Worm (Caenorhabditis elegans) whole organism, dauer: ENCODE results near the gene VM106R.1.

Experiments used
- unc-62 ChIP-seq: sonication (generic microtip); optimal IDR thresholded peaks from 2 replicates; lab custom pipeline; 2017; ENCODE audit warnings: missing biosample characterization, missing genetic modification reagents, missing genetic modification characterization

VM106R.1 gene

DNA sequence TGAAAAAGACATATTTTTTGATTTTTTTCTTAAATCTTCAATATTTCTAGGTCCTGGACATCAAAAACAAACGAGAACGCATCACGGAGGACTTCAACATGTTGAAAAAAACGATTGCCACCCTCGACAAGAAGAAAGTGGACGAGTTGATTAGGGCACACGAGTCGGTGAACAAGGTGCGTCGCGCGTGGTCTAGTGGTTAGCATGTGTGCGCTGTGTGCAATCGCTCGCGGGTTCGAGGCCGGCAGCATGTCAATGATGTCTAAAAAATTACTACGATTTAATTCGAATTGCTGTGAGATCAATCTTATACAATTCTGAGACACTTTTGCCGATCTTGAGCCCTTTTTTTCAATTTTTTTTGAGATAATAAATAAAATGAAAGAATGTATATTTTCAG is 11.1 kb upstream of the VM106R.1 start:
- no peak for TF ChIP-seq unc-62 (GFP tag; lab: Kevin White, UChicago)

DNA sequence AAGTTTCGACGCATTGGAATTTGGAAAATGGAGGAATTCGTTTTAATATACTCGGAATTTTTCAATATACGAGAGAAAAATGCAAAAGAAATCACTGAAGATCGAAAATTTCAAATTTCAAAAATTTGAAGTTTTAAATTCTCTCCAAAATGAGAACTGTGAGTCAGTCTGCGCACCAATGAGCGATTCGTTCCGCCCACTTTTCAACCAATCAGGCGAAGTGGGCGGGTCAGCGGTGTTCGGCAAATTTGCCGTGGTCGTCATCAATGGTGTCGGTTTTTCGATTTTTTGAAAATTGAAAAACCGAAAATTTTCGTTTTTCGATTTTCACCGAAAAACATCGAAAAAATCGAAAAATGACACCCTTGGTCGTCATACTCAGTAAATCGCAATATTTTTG is 9.6 kb upstream of the VM106R.1 start:
- no peak for TF ChIP-seq unc-62 (GFP tag; lab: Kevin White, UChicago)

DNA sequence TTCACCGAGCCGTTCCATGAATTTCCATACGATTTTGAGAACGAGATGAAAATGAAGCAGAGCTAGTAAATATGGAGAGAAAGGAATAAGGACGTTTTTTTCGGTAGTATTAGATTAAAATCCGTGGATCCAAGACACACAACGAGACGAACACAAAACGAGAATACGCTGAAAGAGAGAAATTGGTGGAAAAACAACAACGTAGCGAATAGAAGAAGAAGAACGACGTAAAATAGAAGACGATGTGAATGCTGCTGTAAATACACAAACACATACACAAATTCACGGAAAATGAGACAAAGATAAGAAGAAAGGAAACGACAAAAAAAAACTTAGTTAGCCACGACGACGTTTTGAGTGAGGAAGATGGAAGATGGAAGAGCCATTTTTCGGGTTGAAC is 5.7 kb upstream of the VM106R.1 start:
- TF ChIP-seq unc-62 (GFP tag; lab: Kevin White, UChicago) = no peak

DNA sequence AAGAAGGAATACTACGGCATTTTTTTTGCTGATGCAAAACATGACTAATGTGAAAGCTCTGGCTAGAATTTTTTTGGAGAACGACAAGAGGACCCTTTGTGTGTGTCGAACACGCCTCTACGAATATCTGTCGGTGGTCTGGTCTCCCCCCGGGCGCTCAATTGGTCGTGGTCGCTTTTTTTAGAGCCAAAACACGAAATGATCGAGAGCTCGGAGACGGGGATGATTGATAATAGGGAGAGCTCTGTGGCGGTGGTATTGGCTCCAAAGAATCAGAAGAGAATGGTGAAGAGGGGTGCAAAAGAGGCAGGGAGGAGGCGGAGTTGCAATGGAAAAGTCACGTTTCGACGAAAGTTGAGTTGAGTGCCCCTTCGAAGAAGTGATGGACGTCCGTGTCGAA is 591 bp upstream of the VM106R.1 start:
- no peak for TF ChIP-seq unc-62 (GFP tag; lab: Kevin White, UChicago)

DNA sequence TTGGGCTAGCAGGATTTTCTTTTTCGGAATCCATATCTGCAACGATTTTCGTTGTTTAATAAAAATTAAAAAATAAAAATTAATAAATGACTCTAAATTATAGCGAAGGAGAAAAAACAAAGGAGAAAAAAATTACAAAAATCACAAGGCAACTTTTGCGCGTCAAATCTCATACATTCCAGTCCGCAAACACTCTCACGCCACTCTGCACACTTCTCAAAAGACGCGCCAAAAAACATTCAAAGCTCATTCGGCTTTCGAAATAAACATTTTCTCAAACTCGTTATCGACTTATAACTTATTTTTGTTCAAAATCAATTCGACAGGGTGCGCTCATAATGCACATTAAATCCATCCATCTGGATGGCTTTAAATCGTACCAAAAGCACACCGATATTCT is 4.9 kb downstream of the VM106R.1 start, which contains the start of the genes R06F6.12 and mix-1:
TSS of gene R06F6.12 (minus strand) at position 36 of the 400 bp plus-strand sequence.
TSS of gene mix-1 (plus strand) at position 201 of the 400 bp plus-strand sequence.
- no peak for TF ChIP-seq unc-62 (GFP tag; lab: Kevin White, UChicago)

DNA sequence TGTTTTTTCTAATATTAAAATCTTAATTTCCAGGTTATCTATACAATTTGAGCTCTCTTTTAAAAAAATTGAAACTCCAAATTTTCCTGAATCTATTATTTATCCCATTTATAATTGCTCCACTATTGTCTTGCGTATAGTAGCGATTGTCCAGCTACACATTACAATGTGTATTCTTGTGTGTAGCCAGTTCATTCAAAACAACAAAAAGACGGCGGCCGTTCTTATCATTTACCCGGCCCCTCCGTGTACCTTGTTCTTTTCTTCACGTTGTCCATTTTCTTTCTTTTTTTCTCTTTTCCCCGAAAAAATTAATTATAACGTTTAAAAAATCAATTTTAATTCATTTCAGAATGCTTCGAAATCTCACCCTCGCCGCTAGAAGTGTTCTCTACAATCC is 8.3 kb downstream of the VM106R.1 start, which contains the start of gene ech-4:
TSS of gene ech-4 (plus strand) at position 353 of the 400 bp plus-strand sequence.
- no peak for TF ChIP-seq unc-62 (GFP tag; lab: Kevin White, UChicago)

DNA sequence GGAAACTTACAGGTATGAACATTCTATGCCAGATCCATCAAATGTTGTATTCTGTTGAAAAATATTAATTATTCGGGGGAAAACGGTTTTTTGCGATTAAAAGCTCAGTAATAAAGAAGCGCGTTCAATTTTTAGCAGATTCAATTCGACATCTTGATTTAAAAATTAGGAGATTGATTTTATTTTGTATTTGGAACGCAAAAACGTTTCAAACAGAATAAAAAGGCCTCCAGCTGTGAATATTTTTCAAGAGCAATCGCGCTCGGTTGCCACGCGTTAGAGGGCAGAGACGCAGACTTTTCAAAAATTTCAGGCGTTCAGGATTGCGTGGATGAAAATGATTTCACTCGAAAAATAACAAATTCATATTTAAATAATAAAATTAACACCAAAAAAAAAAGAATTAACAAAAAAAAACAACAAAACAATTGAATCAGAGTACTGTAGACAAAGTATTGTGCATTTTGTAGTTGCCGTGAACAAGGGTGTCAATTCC is 9.0 kb downstream of the VM106R.1 start, which contains the start of gene R06F6.8:
TSS of gene R06F6.8 (minus strand) at position 51 of the 496 bp plus-strand sequence.
- no peak for TF ChIP-seq unc-62 (GFP tag; lab: Kevin White, UChicago)

DNA sequence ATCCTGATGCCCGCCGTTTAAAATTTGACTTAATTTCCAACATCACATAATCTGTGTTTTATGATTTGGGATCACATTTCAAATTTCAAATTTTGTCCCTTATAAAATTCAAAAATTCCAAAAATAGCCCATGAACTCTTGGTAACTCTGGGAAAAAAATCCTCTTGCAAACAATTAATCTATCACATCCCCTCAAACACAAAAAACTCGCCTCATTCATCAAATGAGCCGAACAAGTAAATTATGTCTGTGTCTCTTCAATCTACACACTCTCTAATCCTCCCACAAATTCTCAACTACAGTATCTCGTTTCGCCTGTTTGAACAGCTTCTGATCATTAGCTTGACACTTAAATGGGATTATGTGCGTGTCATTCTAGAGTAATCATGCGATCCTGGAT is 18.3 kb downstream of the VM106R.1 start, which contains the start of gene msrp-7:
TSS of gene msrp-7 (plus strand) at position 301 of the 400 bp plus-strand sequence.
- no peak for TF ChIP-seq unc-62 (GFP tag; lab: Kevin White, UChicago)

DNA sequence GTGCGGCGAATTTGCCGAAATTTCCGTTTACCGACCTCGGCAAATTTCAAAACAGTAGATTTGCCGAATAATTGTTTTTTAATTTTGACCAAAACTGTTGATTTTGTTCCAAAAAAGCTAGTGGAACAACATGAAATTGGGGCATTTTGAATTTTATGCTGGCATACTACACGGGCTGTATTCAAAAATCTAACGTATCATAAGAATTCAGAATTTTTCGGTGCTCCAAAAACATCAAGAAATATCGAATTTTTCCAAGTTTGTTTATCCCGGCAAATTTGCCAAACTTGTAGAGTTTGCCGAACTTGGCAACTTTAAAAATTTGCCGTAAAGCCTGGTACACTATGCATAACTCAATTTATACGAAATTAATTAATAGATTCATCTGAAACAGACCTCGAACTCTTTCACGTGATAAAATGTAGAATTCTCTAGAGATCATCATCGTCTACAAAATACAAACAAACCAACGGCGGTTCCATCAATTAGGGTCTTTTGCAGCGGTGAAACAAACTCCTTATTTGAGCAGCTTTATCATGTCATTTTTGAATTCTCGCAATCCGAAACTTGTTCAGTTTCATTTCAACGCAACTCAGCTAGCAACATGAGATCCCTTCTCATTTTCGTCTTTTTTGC is 20.2 kb downstream of the VM106R.1 start, which contains the start of gene R06F6.14:
TSS of gene R06F6.14 (plus strand) at position 586 of the 636 bp plus-strand sequence.
- TF ChIP-seq unc-62 (GFP tag; lab: Kevin White, UChicago) = no peak

DNA sequence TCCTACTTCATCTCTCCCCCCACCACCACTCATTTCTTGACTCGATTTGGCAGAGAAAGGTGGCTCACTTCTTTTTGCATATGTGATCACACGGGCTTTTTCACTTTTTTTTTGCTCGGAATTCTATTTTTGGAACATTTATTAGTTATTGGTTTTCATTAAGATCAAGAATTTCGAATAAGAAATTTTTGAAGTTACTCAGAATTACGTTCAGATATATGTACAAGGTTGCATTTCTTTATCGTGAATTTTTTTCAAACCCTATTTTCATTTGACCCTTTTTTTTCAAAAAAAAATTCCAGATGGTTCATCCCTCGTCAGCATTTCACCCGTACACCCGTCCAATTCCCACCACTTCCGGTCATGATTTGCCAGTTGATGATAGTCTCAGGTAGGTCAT is 23.5 kb downstream of the VM106R.1 start, which contains the start of gene ceh-62:
TSS of gene ceh-62 (plus strand) at position 301 of the 400 bp plus-strand sequence.
- TF ChIP-seq unc-62 (GFP tag; lab: Kevin White, UChicago) = no peak

DNA sequence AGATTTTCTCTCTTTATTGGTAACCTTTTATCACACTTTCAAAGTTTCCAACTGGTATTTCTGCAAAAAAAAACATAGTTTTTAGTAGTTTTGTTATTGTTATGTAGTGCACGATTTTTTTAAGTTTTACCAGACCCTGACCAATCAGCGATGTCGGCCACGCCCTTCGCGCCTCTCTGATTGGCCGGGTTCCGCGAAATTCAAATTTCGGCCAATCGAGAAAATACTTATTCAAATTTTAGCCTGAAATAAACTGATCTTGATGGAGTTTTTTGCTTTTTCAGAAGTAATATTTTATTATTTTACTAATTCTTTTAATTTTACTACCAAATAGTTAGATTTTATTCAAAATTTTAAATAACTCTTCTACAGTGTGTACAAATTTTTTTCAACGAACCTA is 24.1 kb downstream of the VM106R.1 start:
- TF ChIP-seq unc-62 (GFP tag; lab: Kevin White, UChicago) = no peak

DNA sequence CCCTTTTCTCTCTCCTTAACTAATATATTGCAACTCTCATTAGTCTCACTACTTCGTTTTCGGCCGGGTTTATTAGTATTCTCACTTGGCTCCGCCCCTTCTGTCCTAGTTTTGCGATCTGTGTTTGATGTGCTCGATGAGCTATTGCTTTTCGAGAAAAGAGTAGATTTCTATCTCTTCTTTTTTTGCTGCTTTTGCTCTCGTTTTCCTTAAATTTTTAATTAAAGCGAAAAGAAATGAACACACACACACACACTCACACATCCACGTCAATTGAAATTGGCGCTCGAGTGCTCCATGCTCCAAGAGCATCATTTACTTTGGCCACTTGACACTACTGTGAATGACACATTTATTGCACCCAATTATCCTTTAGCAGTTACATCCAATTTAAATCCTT is 24.5 kb downstream of the VM106R.1 start:
- TF ChIP-seq unc-62 (GFP tag; lab: Kevin White, UChicago) = no peak

DNA sequence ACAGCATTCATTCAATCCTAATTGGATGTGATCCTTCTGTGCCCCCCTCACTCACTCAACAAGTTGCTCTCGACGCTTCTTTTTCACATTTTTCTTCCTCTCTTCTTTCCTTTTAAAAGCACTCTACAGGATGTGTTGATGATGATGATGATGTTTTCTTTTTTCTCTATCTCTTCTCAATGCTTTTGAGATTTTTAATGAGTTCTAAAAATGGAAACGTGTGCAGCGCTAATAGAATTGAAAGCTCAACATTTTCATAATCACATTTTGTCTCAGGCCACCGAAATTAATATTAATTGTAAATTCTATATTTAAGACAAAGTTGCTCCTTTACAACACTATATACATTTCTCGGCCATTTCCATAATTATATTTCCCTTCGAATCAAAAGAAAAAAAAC is 28.8 kb downstream of the VM106R.1 start:
- TF ChIP-seq unc-62 (GFP tag; lab: Kevin White, UChicago) = no peak

DNA sequence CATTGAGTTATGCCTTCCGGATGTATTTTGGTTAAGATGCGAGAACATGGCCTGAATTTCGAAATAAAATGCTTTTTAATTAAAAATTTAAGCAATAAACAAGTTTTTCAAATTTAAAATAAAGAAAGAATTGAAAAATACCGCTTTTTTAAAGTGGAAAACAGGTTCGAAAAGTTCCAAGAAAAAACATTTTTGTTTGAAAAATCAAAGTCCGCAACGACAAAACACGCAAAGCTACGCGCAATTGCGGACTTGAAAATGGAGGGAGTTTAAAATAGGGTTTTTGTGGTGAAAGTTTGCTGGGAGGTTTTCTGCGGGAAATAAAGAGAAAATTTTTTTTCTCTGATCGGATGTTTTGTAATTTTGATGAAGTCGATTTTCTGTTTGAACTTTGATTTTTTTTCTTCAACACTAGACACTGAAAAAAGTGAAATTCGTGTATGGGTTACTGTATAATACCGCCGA is 30.5 kb downstream of the VM106R.1 start, which contains the start of gene npp-19:
TSS of gene npp-19 (minus strand) at position 51 of the 465 bp plus-strand sequence.
- no peak for TF ChIP-seq unc-62 (GFP tag; lab: Kevin White, UChicago)

DNA sequence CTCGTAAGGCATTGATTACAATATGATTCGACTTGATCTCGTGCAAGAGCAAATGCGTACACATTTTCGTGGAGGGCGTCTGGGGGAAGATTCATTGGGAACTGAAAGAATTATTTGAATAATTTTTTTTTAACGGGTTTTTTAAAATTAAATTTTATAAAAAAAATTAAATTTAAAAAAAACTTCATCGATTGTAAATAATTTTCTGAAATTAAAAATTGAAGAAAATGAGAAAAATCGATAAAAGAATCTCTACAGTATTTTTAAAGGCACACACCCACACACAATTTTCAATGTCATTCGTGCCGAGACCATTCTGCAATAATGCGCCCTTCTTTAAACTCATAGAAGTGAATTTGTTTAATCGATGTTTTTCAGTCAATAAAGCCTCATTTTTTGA is 32.8 kb downstream of the VM106R.1 start, which contains the start of gene set-14:
TSS of gene set-14 (minus strand) at position 101 of the 400 bp plus-strand sequence.
- no peak for TF ChIP-seq unc-62 (GFP tag; lab: Kevin White, UChicago)

DNA sequence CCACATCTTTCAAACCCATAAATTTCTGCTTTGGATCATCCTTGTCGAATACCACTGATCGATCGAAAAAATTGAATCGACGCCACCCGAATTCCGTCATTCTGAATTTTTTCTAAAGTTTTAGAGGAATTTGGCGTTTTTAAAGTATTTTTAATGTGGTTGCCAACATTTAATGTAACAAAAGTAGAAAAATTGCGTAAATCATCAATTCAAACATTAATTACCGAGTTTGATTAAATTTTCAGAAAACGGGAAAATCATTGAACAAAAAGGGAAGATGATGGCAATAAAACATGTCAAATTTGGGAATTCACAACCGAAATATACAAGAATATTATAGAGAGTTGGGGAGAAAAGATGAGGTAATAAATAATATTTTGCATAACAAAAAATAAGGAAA is 35.6 kb downstream of the VM106R.1 start, which contains the start of gene vps-11:
TSS of gene vps-11 (minus strand) at position 101 of the 400 bp plus-strand sequence.
- TF ChIP-seq unc-62 (GFP tag; lab: Kevin White, UChicago) = no peak
